Fruit fly (Drosophila melanogaster) Kc167 (cell line): ENCODE measurements around the gene CG5262.

Source experiments
- h ChIP-seq: fragments of >200 bp; optimal IDR thresholded peaks from 3 replicates; lab custom pipeline; 2018; ENCODE audit warnings: missing external identifiers
- insv ChIP-seq: fragments of >200 bp; optimal IDR thresholded peaks from 3 replicates; lab custom pipeline; 2018; ENCODE audit warnings: missing external identifiers

DNA sequence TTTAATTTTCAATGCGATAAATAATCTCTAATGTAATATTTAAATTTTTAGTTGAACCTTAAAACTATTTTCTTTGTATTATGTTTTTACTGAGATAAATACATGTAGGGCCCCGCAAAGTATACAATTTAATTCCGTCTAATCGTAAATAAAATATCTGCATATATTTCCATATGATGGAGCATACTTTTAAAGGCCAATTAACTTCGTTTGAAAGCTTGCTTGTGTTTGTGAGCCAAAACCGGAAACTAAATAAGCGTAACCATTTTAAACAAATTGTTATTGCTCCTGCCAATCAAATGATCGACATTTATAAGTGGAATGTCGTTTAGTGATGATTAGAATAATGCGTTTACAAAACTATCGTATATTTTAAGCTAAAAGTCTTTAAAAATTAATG is 19.5 kb downstream of the CG5262 start:
- TF ChIP-seq h (lab: Kevin White, UChicago) (no peak), insv (lab: Kevin White, UChicago) (no peak)
